Fruit fly (Drosophila melanogaster) whole organism, prepupa: ENCODE results near the gene CG9427.

ENCODE experiments used
- Blimp-1 ChIP-seq: fragments of 200-800 bp; sonication (Bioruptor generic); optimal IDR thresholded peaks from 3 replicates; lab custom pipeline; 2017; ENCODE audit warnings: missing biosample characterization, missing genetic modification characterization, mild to moderate bottlenecking, moderate library complexity, missing genetic modification reagents
- CG11762 ChIP-seq: fragments of 200-800 bp; sonication (Bioruptor generic); optimal IDR thresholded peaks from 3 replicates; lab custom pipeline; 2016; ENCODE audit warnings: missing biosample characterization, missing genetic modification characterization; ENCODE audit not compliant: insufficient read depth
- CG4318 ChIP-seq: fragments of 200-800 bp; sonication (Bioruptor generic); optimal IDR thresholded peaks from 3 replicates; lab custom pipeline; 2017; ENCODE audit warnings: missing biosample characterization, mild to moderate bottlenecking, missing genetic modification characterization
- CG6792 ChIP-seq: fragments of 200-800 bp; sonication (Bioruptor generic); optimal IDR thresholded peaks from 3 replicates; lab custom pipeline; 2016; ENCODE audit warnings: missing biosample characterization, missing genetic modification characterization
- Ets21C ChIP-seq: fragments of 200-800 bp; sonication (Bioruptor generic); optimal IDR thresholded peaks from 3 replicates; lab custom pipeline; 2016; ENCODE audit warnings: missing biosample characterization, missing genetic modification characterization
- Ets96B ChIP-seq: fragments of 200-800 bp; optimal IDR thresholded peaks from 2 replicates; lab custom pipeline; 2019; ENCODE audit warnings: missing biosample characterization, mild to moderate bottlenecking, missing genetic modification characterization, moderate library complexity
- Hr39 ChIP-seq: fragments of 200-800 bp; sonication (Bioruptor generic); optimal IDR thresholded peaks from 2 replicates; lab custom pipeline; 2016; ENCODE audit warnings: missing biosample characterization, missing genetic modification characterization
- dac ChIP-seq: fragments of 200-800 bp; sonication (Bioruptor generic); optimal IDR thresholded peaks from 2 replicates; lab custom pipeline; 2017; ENCODE audit warnings: missing biosample characterization, mild to moderate bottlenecking, missing genetic modification characterization
- dsx ChIP-seq: fragments of 200-800 bp; optimal IDR thresholded peaks from 3 replicates; lab custom pipeline; 2019; ENCODE audit warnings: missing biosample characterization, mild to moderate bottlenecking, missing genetic modification characterization, moderate library complexity; ENCODE audit not compliant: poor library complexity, severe bottlenecking
- net ChIP-seq: fragments of 200-800 bp; sonication (Bioruptor generic); optimal IDR thresholded peaks from 3 replicates; lab custom pipeline; 2016; ENCODE audit warnings: missing biosample characterization, missing genetic modification characterization
- pdm3 ChIP-seq: fragments of 200-800 bp; sonication (Bioruptor generic); optimal IDR thresholded peaks from 3 replicates; lab custom pipeline; 2016; ENCODE audit warnings: missing biosample characterization, missing genetic modification characterization
- svp ChIP-seq: fragments of 200-800 bp; sonication (Bioruptor generic); peaks from one replicate; lab custom pipeline; 2016; ENCODE audit warnings: missing biosample characterization, missing genetic modification characterization

DNA sequence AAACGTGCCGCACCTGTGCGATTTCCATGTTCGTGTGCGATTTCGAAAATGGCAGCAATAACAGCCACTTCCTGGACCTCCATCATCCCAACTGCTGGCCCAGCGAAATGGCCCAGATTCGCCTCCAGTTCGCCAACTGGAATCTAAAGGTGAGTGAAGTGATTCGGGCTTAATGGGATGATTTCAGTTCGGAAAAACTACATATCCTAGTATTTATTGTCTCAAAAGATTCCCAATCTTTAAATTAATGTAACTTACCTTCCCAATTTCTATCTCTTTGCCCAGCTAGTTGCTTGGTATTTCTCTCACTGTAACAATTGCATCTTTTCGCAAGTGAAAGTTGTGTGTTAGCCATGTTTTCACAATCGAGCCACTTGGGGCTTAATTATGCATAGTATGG lies 44.8 kb downstream of the CG9427 start:
- TF ChIP-seq Ets21C: no peak
- no peak for TF ChIP-seq CG11762 (GFP tag; lab: Kevin White, UChicago)
- TF ChIP-seq CG4318 (GFP tag; lab: Kevin White, UChicago): no peak
- no peak for TF ChIP-seq dsx (GFP tag; lab: Kevin White, UChicago)
- no peak for TF ChIP-seq CG6792 (GFP tag; lab: Kevin White, UChicago)
- no peak for TF ChIP-seq Hr39 (GFP tag; lab: Kevin White, UChicago)
- TF ChIP-seq net (GFP tag; lab: Kevin White, UChicago): no peak
- no peak for TF ChIP-seq pdm3 (GFP tag; lab: Kevin White, UChicago)
- no peak for TF ChIP-seq svp (GFP tag; lab: Kevin White, UChicago)
- no peak for TF ChIP-seq Blimp-1 (GFP tag; lab: Kevin White, UChicago)
- no peak for TF ChIP-seq Ets96B (tag; lab: Kevin White, UChicago)
- no peak for TF ChIP-seq dac (GFP tag; lab: Kevin White, UChicago)
